Worm (Caenorhabditis elegans) whole organism, late embryonic: ENCODE results near the gene gop-1.

Source experiments
- ama-1 ChIP-seq: fragments of 150-350 bp; optimal IDR thresholded peaks from 2 replicates; lab custom pipeline; 2014
- ceh-45 ChIP-seq: fragments of 200-800 bp; sonication (Bioruptor generic); IDR thresholded peaks from 2 replicates; pipeline ENCODE4 v1.3.6; 2022; ENCODE audit warnings: missing genetic modification reagents, missing genetic modification characterization, missing compliant biosample characterization
- pha-4 ChIP-seq: fragments of 150-350 bp; optimal IDR thresholded peaks from 2 replicates; lab custom pipeline; 2018; ENCODE audit warnings: missing biosample characterization, missing genetic modification reagents, missing genetic modification characterization
- ref-2 ChIP-seq: sonication (generic microtip); optimal IDR thresholded peaks from 2 replicates; lab custom pipeline; 2016; ENCODE audit warnings: missing genetic modification characterization, missing compliant biosample characterization

DNA sequence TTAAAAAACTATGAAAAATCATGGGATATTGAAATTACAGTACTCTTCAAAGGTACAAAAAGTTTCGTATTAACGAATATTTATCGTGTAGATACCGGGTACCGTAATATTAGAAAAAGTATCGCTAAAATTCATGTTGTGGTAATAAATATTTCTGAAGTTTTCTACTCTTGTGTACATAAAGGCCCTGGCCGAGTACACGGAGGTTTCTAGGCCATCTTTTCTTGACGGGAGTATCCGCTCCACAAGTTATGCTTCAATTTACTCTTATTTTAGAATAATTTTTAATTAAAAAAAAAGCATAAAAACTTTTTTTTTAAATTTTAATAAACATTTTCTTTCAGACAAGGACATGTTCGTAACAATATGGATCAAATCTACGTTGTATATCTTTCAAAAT, 21.1 kb upstream of the gop-1 start:
- TF ChIP-seq ref-2 (no peak), ceh-45 (GFP tag; lab: Robert Waterston, UW) (no peak), ama-1 (no peak), pha-4 (tag; lab: Kevin White, UChicago) (no peak)
